Fruit fly (Drosophila melanogaster): ENCODE results near the gene CG32249.
A peak's percentile ranks its signal among the peaks of the same experiment; 100 is the strongest.

CG32249 gene

dm6 chr3L:4474946-4475470 lies 5.2 kb downstream of the CG32249 start (continued):
- TF ChIP-seq CG10431 (GFP tag; optimal IDR thresholded peaks at IDR 0.05), result peak; percentile 84
- TF ChIP-seq Tbp (GFP tag; optimal IDR thresholded peaks at IDR 0.05), result no peak
- TF ChIP-seq CG4404 (GFP tag; IDR thresholded peaks at IDR 0.05), result no peak
- TF ChIP-seq grau (tag; optimal IDR thresholded peaks at IDR 0.05), result peak; percentile 69
- no peak for TF ChIP-seq lov (optimal IDR thresholded peaks at IDR 0.05)
- TF ChIP-seq lov (GFP tag; IDR thresholded peaks at IDR 0.05), result peak; percentile 90; the same call in 2 of the 3 replicates
- peak; percentile 56 for TF ChIP-seq cato (GFP tag; optimal IDR thresholded peaks at IDR 0.05; ENCODE audit: borderline replicate concordance)
- 0 out of 3 replicates have a peak, but pooled peaks have one; percentile 44 for TF ChIP-seq CG11695 (GFP tag; IDR thresholded peaks at IDR 0.05)
- peak; percentile 50 for TF ChIP-seq Atf3 (GFP tag; optimal IDR thresholded peaks at IDR 0.05)
- TF ChIP-seq GATAe (GFP tag; conservative IDR thresholded peaks at IDR 0.05), result no peak
- TF ChIP-seq E2f2 (GFP tag; IDR thresholded peaks at IDR 0.05), result peak; percentile 51; the same call in 1 of the 2 replicates
- no peak for TF ChIP-seq Gug (GFP tag; IDR thresholded peaks at IDR 0.05)
- TF ChIP-seq CG7271 (tag; optimal IDR thresholded peaks at IDR 0.05), result peak; percentile 94
- no peak for TF ChIP-seq D (optimal IDR thresholded peaks at IDR 0.05)
- TF ChIP-seq D (GFP tag; optimal IDR thresholded peaks at IDR 0.05), result peak; percentile 73
- TF ChIP-seq hb (GFP tag; IDR thresholded peaks at IDR 0.05; ENCODE audit: partially characterized antibody), result no peak
- peak; percentile 67 for TF ChIP-seq Mad (GFP tag; optimal IDR thresholded peaks at IDR 0.05)
- peak; percentile 44 for TF ChIP-seq Dek (tag; optimal IDR thresholded peaks at IDR 0.05)
- TF ChIP-seq CG10274 (GFP tag; optimal IDR thresholded peaks at IDR 0.05), result peak; percentile 69
- TF ChIP-seq CG14014 (GFP tag; IDR thresholded peaks at IDR 0.05), result peak; percentile 68; the same call in 1 of the 2 replicates
- peak; percentile 68 for TF ChIP-seq CG9727 (GFP tag; optimal IDR thresholded peaks at IDR 0.05)
- peak; percentile 76 for TF ChIP-seq CG13775 (GFP tag; optimal IDR thresholded peaks at IDR 0.05)
- TF ChIP-seq CG10209 (GFP tag; optimal IDR thresholded peaks at IDR 0.05), result peak; percentile 77
- peak; percentile 78 for TF ChIP-seq CG2202 (tag; optimal IDR thresholded peaks at IDR 0.05)
- peak; percentile 94 for TF ChIP-seq CG4707 (GFP tag; optimal IDR thresholded peaks at IDR 0.05)
- TF ChIP-seq sd (tag; optimal IDR thresholded peaks at IDR 0.05), result peak; percentile 0
- no peak for TF ChIP-seq Atf-2 (GFP tag; optimal IDR thresholded peaks at IDR 0.05)
- TF ChIP-seq Xrp1 (GFP tag; IDR thresholded peaks at IDR 0.05), result no peak
- peak; percentile 71 for TF ChIP-seq Atf6 (GFP tag; IDR thresholded peaks at IDR 0.05)
- peak; percentile 63 for TF ChIP-seq CG8281 (tag; optimal IDR thresholded peaks at IDR 0.05)
- no peak for TF ChIP-seq bbx (GFP tag; IDR thresholded peaks at IDR 0.05; ENCODE audit: partially characterized antibody)
- peak; percentile 67 for TF ChIP-seq gsb-n (tag; optimal IDR thresholded peaks at IDR 0.05)
- TF ChIP-seq run (tag; optimal IDR thresholded peaks at IDR 0.05), result peak; percentile 75
- TF ChIP-seq CG2712 (tag; optimal IDR thresholded peaks at IDR 0.05), result no peak
- 0 out of 3 replicates have a peak, but pooled peaks have one; percentile 60 for TF ChIP-seq C15 (GFP tag; IDR thresholded peaks at IDR 0.05)
- TF ChIP-seq tap (tag; optimal IDR thresholded peaks at IDR 0.05), result peak; percentile 77
- TF ChIP-seq NC2α (GFP tag; optimal IDR thresholded peaks at IDR 0.05), result no peak
- TF ChIP-seq tgo (GFP tag; IDR thresholded peaks at IDR 0.05), result no peak
- no peak for TF ChIP-seq CG30020 (tag; optimal IDR thresholded peaks at IDR 0.05)
- peak; percentile 27 to 64 for TF ChIP-seq chif (GFP tag; optimal IDR thresholded peaks at IDR 0.05)
- peak; percentile 40 for TF ChIP-seq CG4617 (GFP tag; optimal IDR thresholded peaks at IDR 0.05; ENCODE audit: borderline replicate concordance)
- peak; percentile 55 for TF ChIP-seq ewg (GFP tag; optimal IDR thresholded peaks at IDR 0.05)
- peak; percentile 74 for TF ChIP-seq gcm2 (GFP tag; optimal IDR thresholded peaks at IDR 0.05)
- TF ChIP-seq CoRest (tag; optimal IDR thresholded peaks at IDR 0.05), result peak; percentile 49
- TF ChIP-seq pita (GFP tag; optimal IDR thresholded peaks at IDR 0.05), result no peak
- no peak for TF ChIP-seq CG9215 (GFP tag; IDR thresholded peaks at IDR 0.05)
- peak; percentile 36 for TF ChIP-seq jing (GFP tag; optimal IDR thresholded peaks at IDR 0.05)
- TF ChIP-seq gce (GFP tag; IDR thresholded peaks at IDR 0.05), result peak; percentile 89; the same call in 2 of the 3 replicates
- no peak for TF ChIP-seq Aef1 (GFP tag; IDR thresholded peaks at IDR 0.05)
- TF ChIP-seq ind (GFP tag; optimal IDR thresholded peaks at IDR 0.05), result peak; percentile 37
- TF ChIP-seq insv (GFP tag; optimal IDR thresholded peaks at IDR 0.05), result peak in 1 of 2 experiments; percentile 74
